Fruit fly (Drosophila melanogaster): Measurements from ENCODE around the gene Ubc4.

Ubc4 gene

DNA sequence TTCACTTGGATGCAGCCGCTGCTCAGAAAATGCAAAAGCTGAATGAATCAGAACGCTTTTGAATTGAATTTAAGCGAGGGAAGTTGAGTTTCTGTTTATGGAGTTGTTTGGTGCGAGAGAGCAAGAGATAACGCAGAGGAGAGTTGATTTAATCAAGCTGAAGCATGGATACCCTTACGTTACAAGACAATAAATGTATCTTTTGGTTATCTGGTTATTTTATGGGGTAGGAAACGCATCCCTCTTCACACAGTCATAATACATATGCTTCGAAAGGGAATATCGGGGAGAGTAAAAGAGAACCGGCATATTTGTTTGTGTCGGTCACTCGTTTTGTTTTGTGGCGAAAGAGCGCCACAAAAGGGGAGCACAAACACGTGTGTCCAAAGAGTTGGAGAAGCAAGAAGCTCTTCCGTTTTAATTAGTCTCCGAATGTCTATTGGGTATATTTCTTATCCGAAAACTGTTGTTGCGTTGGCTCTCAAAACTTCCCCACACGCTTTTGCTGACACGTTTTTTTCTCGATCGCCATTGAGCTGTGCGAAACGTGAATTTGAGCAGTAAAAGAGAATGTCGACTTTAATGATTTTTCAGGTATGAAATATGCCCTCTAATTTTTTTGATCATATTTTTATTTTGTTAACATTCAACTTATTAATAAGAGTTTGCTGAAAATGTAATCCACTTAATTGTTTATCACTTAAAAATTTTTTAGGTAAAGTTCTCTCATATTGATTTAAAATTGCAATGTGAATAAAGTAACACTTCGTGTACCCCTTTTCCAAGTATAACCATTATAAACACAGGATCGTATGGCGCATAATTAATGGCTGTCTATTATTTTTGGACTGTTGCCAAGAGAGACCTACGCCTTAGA, 1.2 kb upstream of the Ubc4 start, which contains the start of gene Prps (continued):
- peak; percentile 77 for TF ChIP-seq Ets21C (GFP tag; optimal IDR thresholded peaks at IDR 0.05)
- TF ChIP-seq Hr4 (GFP tag; optimal IDR thresholded peaks at IDR 0.05), result peak; percentile 88
- peak; percentile 73 for TF ChIP-seq CG34406 (GFP tag; optimal IDR thresholded peaks at IDR 0.05)
- TF ChIP-seq dac (GFP tag; optimal IDR thresholded peaks at IDR 0.05), result peak; percentile 24
- peak; percentile 88 for TF ChIP-seq eg (GFP tag; IDR thresholded peaks at IDR 0.05)
- TF ChIP-seq Eip78C (GFP tag), result peak; percentile 96
- TF ChIP-seq CG4318 (GFP tag; optimal IDR thresholded peaks at IDR 0.05), result no peak
- peak; percentile 79 for TF ChIP-seq CG3032 (tag; optimal IDR thresholded peaks at IDR 0.05)
- peak; percentile 89 for TF ChIP-seq Met (GFP tag; optimal IDR thresholded peaks at IDR 0.05)
- peak; percentile 93 for TF ChIP-seq Sox102F (GFP tag; optimal IDR thresholded peaks at IDR 0.05)
- TF ChIP-seq Hr38 (GFP tag; optimal IDR thresholded peaks at IDR 0.05), result no peak

DNA sequence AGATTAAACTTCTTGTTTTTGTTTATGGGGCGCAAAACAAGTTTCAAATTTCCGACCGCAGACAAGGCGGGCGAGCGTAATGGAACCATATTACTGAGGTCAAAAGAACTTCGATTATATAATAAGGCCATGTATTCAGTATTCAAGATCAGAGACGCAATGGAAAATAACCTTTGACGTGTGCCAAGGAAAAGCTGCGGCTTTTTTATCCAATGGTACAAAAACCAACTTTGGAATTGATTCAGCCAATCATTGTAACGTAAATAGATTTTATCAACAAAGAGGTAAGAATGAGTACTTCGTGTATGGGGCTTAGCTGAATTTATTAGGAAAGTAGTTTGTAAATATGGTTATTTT, 631 bp upstream of the Ubc4 start:
- TF ChIP-seq Met (GFP tag; optimal IDR thresholded peaks at IDR 0.05) (no peak), Lpt (GFP tag; optimal IDR thresholded peaks at IDR 0.05) (no peak), esn (GFP tag; optimal IDR thresholded peaks at IDR 0.05) (no peak), CG8319 (GFP tag; optimal IDR thresholded peaks at IDR 0.05) (no peak), Smox (GFP tag; optimal IDR thresholded peaks at IDR 0.05) (no peak), Sox102F (GFP tag; optimal IDR thresholded peaks at IDR 0.05) (no peak), cyc (GFP tag; optimal IDR thresholded peaks at IDR 0.05) (no peak), fd59A (GFP tag; optimal IDR thresholded peaks at IDR 0.05) (no peak), Eip93F (GFP tag; optimal IDR thresholded peaks at IDR 0.05) (no peak), pdm3 (GFP tag; optimal IDR thresholded peaks at IDR 0.05) (no peak), CG8632 (GFP tag; optimal IDR thresholded peaks at IDR 0.05) (no peak), Blimp-1 (GFP tag; optimal IDR thresholded peaks at IDR 0.05) (no peak), OdsH (GFP tag; optimal IDR thresholded peaks at IDR 0.05) (no peak), CG31627 (GFP tag; optimal IDR thresholded peaks at IDR 0.05) (no peak), topi (GFP tag; optimal IDR thresholded peaks at IDR 0.05) (no peak), lz (GFP tag; optimal IDR thresholded peaks at IDR 0.05) (no peak), CG34406 (GFP tag; optimal IDR thresholded peaks at IDR 0.05) (no peak), CG32006 (GFP tag; optimal IDR thresholded peaks at IDR 0.05) (no peak), CG11902 (GFP tag; optimal IDR thresholded peaks at IDR 0.05) (no peak), CG3032 (tag; optimal IDR thresholded peaks at IDR 0.05) (no peak)

DNA sequence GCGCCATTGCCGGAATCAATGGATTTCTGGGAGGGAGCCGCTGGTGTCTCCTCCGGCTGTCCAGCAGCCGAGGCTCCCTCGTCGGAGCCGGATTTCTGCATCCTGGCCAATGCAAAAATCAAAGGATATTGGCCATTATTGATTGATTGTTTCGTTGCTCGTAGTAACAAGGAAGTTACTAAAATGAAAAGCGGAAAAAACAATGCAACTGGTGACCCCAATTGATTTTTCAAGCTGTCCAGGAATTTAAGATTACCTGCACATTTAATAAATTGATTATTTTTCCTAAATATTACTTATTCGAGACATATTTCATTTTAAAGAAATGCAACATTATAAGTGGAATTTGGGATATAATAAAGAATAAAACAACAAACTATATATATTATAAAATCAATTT, 5.4 kb downstream of the Ubc4 start, which contains the start of gene CG6761:
TSS of gene CG6761 (minus strand) at position 101 of the 400 bp plus-strand sequence.
- TF ChIP-seq CG32006 (GFP tag; optimal IDR thresholded peaks at IDR 0.05), result no peak
- no peak for TF ChIP-seq vri (GFP tag; optimal IDR thresholded peaks at IDR 0.05)
- no peak for TF ChIP-seq spab (GFP tag; optimal IDR thresholded peaks at IDR 0.05)
- no peak for TF ChIP-seq CG11762 (GFP tag; optimal IDR thresholded peaks at IDR 0.05; ENCODE audit: insufficient read depth)
- TF ChIP-seq Lpt (GFP tag; optimal IDR thresholded peaks at IDR 0.05), result no peak
- no peak for TF ChIP-seq CG11294 (GFP tag; IDR thresholded peaks at IDR 0.05)
- no peak for TF ChIP-seq CG8632 (GFP tag; optimal IDR thresholded peaks at IDR 0.05)
- no peak for TF ChIP-seq dsx (GFP tag; optimal IDR thresholded peaks at IDR 0.05; ENCODE audit: poor library complexity, severe bottlenecking)
- no peak for TF ChIP-seq CG6808 (GFP tag; optimal IDR thresholded peaks at IDR 0.05)
- TF ChIP-seq cyc (GFP tag; optimal IDR thresholded peaks at IDR 0.05), result no peak
- no peak for TF ChIP-seq CG9139 (GFP tag; optimal IDR thresholded peaks at IDR 0.05)
- no peak for TF ChIP-seq fd59A (GFP tag; optimal IDR thresholded peaks at IDR 0.05)
- no peak for TF ChIP-seq Eip75B (GFP tag; optimal IDR thresholded peaks at IDR 0.05)
- no peak for TF ChIP-seq CG8119 (GFP tag; IDR thresholded peaks at IDR 0.05)

All from whole organism, prepupa.